Worm (Caenorhabditis elegans) whole organism, late embryonic: ENCODE measurements around the gene K12H6.2.

Experiments used
- C08G9.2 ChIP-seq: sonication (generic microtip); optimal IDR thresholded peaks from 2 replicates; lab custom pipeline; 2016; ENCODE audit warnings: mild to moderate bottlenecking, missing genetic modification characterization, moderate library complexity, missing compliant biosample characterization
- C38D4.7 ChIP-seq: fragments of 200-800 bp; sonication (Bioruptor generic); optimal IDR thresholded peaks from 2 replicates; lab custom pipeline; 2018; ENCODE audit warnings: mild to moderate bottlenecking, missing genetic modification characterization, moderate library complexity, missing compliant biosample characterization
- F13H6.1 ChIP-seq: sonication (generic microtip); optimal IDR thresholded peaks from 2 replicates; lab custom pipeline; 2016; ENCODE audit warnings: missing genetic modification characterization, missing compliant biosample characterization
- T23F11.4 ChIP-seq: fragments of 200-800 bp; sonication (Bioruptor generic); optimal IDR thresholded peaks from 2 replicates; lab custom pipeline; 2018; ENCODE audit warnings: mild to moderate bottlenecking, missing genetic modification characterization, missing compliant biosample characterization
- Y22D7AL.16 ChIP-seq: sonication (generic microtip); optimal IDR thresholded peaks from 2 replicates; lab custom pipeline; 2016; ENCODE audit warnings: missing genetic modification characterization, missing compliant biosample characterization
- ahr-1 ChIP-seq: sonication (generic microtip); optimal IDR thresholded peaks from 2 replicates; lab custom pipeline; 2016; ENCODE audit warnings: missing genetic modification characterization, missing compliant biosample characterization
- ama-1 ChIP-seq: fragments of 150-350 bp; optimal IDR thresholded peaks from 2 replicates; lab custom pipeline; 2014
- ceh-14 ChIP-seq: sonication (generic microtip); optimal IDR thresholded peaks from 2 replicates; lab custom pipeline; 2016; ENCODE audit warnings: missing genotype, missing genetic modification characterization, missing compliant biosample characterization
- ceh-19 ChIP-seq: fragments of 200-800 bp; sonication (Bioruptor generic); optimal IDR thresholded peaks from 2 replicates; lab custom pipeline; 2018; ENCODE audit warnings: mild to moderate bottlenecking, missing genetic modification characterization, missing compliant biosample characterization
- ceh-22 ChIP-seq: sonication (generic microtip); optimal IDR thresholded peaks from 2 replicates; lab custom pipeline; 2017; ENCODE audit warnings: missing biosample characterization, missing genetic modification characterization
- ceh-24 ChIP-seq: sonication (generic microtip); optimal IDR thresholded peaks from 2 replicates; lab custom pipeline; 2016; ENCODE audit warnings: mild to moderate bottlenecking, missing genetic modification characterization, missing compliant biosample characterization
- ceh-34 ChIP-seq: sonication (generic microtip); optimal IDR thresholded peaks from 2 replicates; lab custom pipeline; 2016; ENCODE audit warnings: mild to moderate bottlenecking, missing genetic modification characterization, missing compliant biosample characterization
- ceh-6 ChIP-seq: fragments of 200-800 bp; sonication (Bioruptor generic); optimal IDR thresholded peaks from 2 replicates; lab custom pipeline; 2018; ENCODE audit warnings: mild to moderate bottlenecking, missing genetic modification characterization, missing compliant biosample characterization
- che-1 ChIP-seq: sonication (generic microtip); optimal IDR thresholded peaks from 2 replicates; lab custom pipeline; 2016; ENCODE audit warnings: mild to moderate bottlenecking, missing genetic modification characterization, missing compliant biosample characterization
- dmd-4 ChIP-seq: sonication (generic microtip); optimal IDR thresholded peaks from 2 replicates; lab custom pipeline; 2016; ENCODE audit warnings: borderline replicate concordance, missing genetic modification characterization, missing compliant biosample characterization
- dve-1 ChIP-seq: sonication (generic microtip); optimal IDR thresholded peaks from 2 replicates; lab custom pipeline; 2017; ENCODE audit warnings: antibody characterized with exemption, mild to moderate bottlenecking, missing genetic modification characterization, missing compliant biosample characterization
- elt-2 ChIP-seq: sonication (generic microtip); optimal IDR thresholded peaks from 2 replicates; lab custom pipeline; 2016; ENCODE audit warnings: missing genetic modification reagents, missing genetic modification characterization, missing compliant biosample characterization
- elt-4 ChIP-seq: sonication (generic microtip); optimal IDR thresholded peaks from 2 replicates; lab custom pipeline; 2016; ENCODE audit warnings: missing genetic modification characterization, missing compliant biosample characterization
- ets-4 ChIP-seq: sonication (generic microtip); optimal IDR thresholded peaks from 2 replicates; lab custom pipeline; 2016; ENCODE audit warnings: missing genetic modification characterization, missing compliant biosample characterization
- eyg-1 ChIP-seq: sonication (generic microtip); optimal IDR thresholded peaks from 2 replicates; lab custom pipeline; 2016; ENCODE audit warnings: missing genotype, missing genetic modification characterization, missing compliant biosample characterization
- hlh-13 ChIP-seq: fragments of 200-800 bp; sonication (Bioruptor generic); optimal IDR thresholded peaks from 2 replicates; lab custom pipeline; 2018; ENCODE audit warnings: mild to moderate bottlenecking, missing genetic modification characterization, missing compliant biosample characterization
- hlh-15 ChIP-seq: sonication (generic microtip); optimal IDR thresholded peaks from 2 replicates; lab custom pipeline; 2016; ENCODE audit warnings: missing genetic modification characterization, missing compliant biosample characterization
- hlh-30 ChIP-seq: sonication (generic microtip); optimal IDR thresholded peaks from 2 replicates; lab custom pipeline; 2017; ENCODE audit warnings: antibody characterized with exemption, missing genetic modification characterization, missing compliant biosample characterization; ENCODE audit not compliant: insufficient read depth
- hlh-8 ChIP-seq: sonication (generic microtip); optimal IDR thresholded peaks from 2 replicates; lab custom pipeline; 2016; ENCODE audit warnings: missing genotype, missing genetic modification characterization, missing compliant biosample characterization
- lin-11 ChIP-seq: fragments of 200-800 bp; sonication (Bioruptor generic); optimal IDR thresholded peaks from 2 replicates; lab custom pipeline; 2018; ENCODE audit warnings: mild to moderate bottlenecking, missing genetic modification characterization, missing compliant biosample characterization
- nfya-1 ChIP-seq: sonication (generic microtip); optimal IDR thresholded peaks from 2 replicates; lab custom pipeline; 2017; ENCODE audit warnings: missing genetic modification characterization, mild to moderate bottlenecking, missing compliant biosample characterization, antibody characterized with exemption, moderate library complexity
- nhr-11 ChIP-seq: fragments of 150-350 bp; optimal IDR thresholded peaks from 2 replicates; lab custom pipeline; 2014; ENCODE audit warnings: missing biosample characterization, missing genetic modification characterization
- pag-3 ChIP-seq: sonication (generic microtip); optimal IDR thresholded peaks from 2 replicates; lab custom pipeline; 2016; ENCODE audit warnings: missing compliant biosample characterization, missing genetic modification characterization, borderline replicate concordance
- pax-1 ChIP-seq: fragments of 150-350 bp; optimal IDR thresholded peaks from 2 replicates; lab custom pipeline; 2014; ENCODE audit warnings: missing biosample characterization, missing genetic modification characterization
- pha-4 ChIP-seq: fragments of 150-350 bp; optimal IDR thresholded peaks from 2 replicates; lab custom pipeline; 2018; ENCODE audit warnings: missing biosample characterization, missing genetic modification reagents, missing genetic modification characterization
- pros-1 ChIP-seq: fragments of 150-350 bp; optimal IDR thresholded peaks from 2 replicates; lab custom pipeline; 2014; ENCODE audit warnings: missing biosample characterization, missing genetic modification reagents, missing genetic modification characterization
- syd-9 ChIP-seq: sonication (generic microtip); optimal IDR thresholded peaks from 2 replicates; lab custom pipeline; 2016; ENCODE audit warnings: mild to moderate bottlenecking, missing genetic modification characterization, moderate library complexity, missing compliant biosample characterization
- tbx-7 ChIP-seq: sonication (generic microtip); optimal IDR thresholded peaks from 2 replicates; lab custom pipeline; 2016; ENCODE audit warnings: missing genotype, missing genetic modification characterization, missing compliant biosample characterization
- unc-3 ChIP-seq, 2 experiments: fragments of 200-800 bp in 1 of 2; sonication (Bioruptor generic) in 1 of 2; sonication (generic microtip) in 1 of 2; conservative IDR thresholded peaks in 1 of 2; optimal IDR thresholded peaks in 1 of 2; 2 replicates each; pipeline versions ENCODE4 v1.3.6 to Lab custom; 2016 to 2022; ENCODE audit warnings: missing compliant biosample characterization in 2 of 2, missing genetic modification characterization in 2 of 2, missing genetic modification reagents in 1 of 2

K12H6.2 gene

ce11 chrII:2773534-2773933 lies 41.8 kb downstream of the K12H6.2 start, which contains the start of gene sdz-9:
TSS of gene sdz-9 (minus strand) at chrII:2773634.
- TF ChIP-seq C38D4.7 (GFP tag; lab: Kevin White, UChicago) (no peak), lin-11 (no peak), pax-1 (tag; lab: Kevin White, UChicago) (no peak), dve-1 (tag; lab: Kevin White, UChicago) (no peak), C08G9.2 (tag; lab: Kevin White, UChicago) (no peak), syd-9 (tag; lab: Kevin White, UChicago) (no peak)

DNA sequence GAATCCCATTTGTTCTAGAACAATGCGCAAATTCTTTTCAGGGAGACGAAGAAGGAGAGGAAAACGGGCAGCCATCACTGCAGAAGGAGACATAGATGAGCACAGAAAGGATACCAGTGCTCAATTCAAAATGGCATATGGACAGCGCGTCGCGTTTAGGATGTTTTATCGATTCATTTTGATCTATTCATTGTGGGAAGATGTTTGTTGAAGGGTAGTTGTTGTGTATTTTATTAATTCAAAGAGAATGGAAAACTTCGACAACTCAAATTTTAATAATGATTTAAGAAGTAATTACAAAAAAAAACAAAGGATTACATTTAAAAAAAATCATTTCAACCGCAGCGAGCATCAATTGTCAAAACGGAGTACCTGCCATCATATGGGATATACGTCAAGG lies 43.2 kb downstream of the K12H6.2 start, which contains the start of gene sdz-10:
Gene sdz-10, minus strand, starts transcription at position 101 of the 400 bp plus-strand sequence.
- TF ChIP-seq ahr-1, result no peak
- TF ChIP-seq pha-4 (tag; lab: Kevin White, UChicago), result no peak
- TF ChIP-seq hlh-30 (tag; lab: Kevin White, UChicago), result no peak
- TF ChIP-seq tbx-7 (tag; lab: Kevin White, UChicago), result no peak
- no peak for TF ChIP-seq hlh-8
- TF ChIP-seq nfya-1, result no peak
- TF ChIP-seq ama-1 (lab: Kevin White, UChicago), result no peak
- TF ChIP-seq pag-3 (tag; lab: Kevin White, UChicago), result no peak
- TF ChIP-seq Y22D7AL.16 (tag; lab: Kevin White, UChicago), result no peak
- TF ChIP-seq ceh-34, result no peak
- TF ChIP-seq nhr-11 (tag; lab: Kevin White, UChicago), result no peak
- no peak for TF ChIP-seq dmd-4 (tag; lab: Kevin White, UChicago)
- TF ChIP-seq ceh-19 (GFP tag; lab: Kevin White, UChicago), result no peak
- no peak for TF ChIP-seq ets-4 (tag; lab: Kevin White, UChicago)
- no peak for TF ChIP-seq syd-9 (tag; lab: Kevin White, UChicago)
- no peak for TF ChIP-seq hlh-13 (GFP tag; lab: Kevin White, UChicago)
- no peak for TF ChIP-seq che-1
- no peak for TF ChIP-seq elt-4 (tag; lab: Kevin White, UChicago)
- no peak for TF ChIP-seq ceh-24 (tag; lab: Kevin White, UChicago)
- no peak for TF ChIP-seq hlh-15 (tag; lab: Kevin White, UChicago)

ce11 chrII:2770788-2771187 lies 44.6 kb downstream of the K12H6.2 start, which contains the start of gene fbxb-105:
TSS of gene fbxb-105 (minus strand) at chrII:2770888.
- TF ChIP-seq F13H6.1 (tag; lab: Kevin White, UChicago) (no peak), ceh-24 (tag; lab: Kevin White, UChicago) (no peak), ama-1 (lab: Kevin White, UChicago) (no peak), C38D4.7 (GFP tag; lab: Kevin White, UChicago) (no peak), hlh-15 (tag; lab: Kevin White, UChicago) (no peak), eyg-1 (tag; lab: Kevin White, UChicago) (no peak), ceh-19 (GFP tag; lab: Kevin White, UChicago) (no peak)

ce11 chrII:2769021-2769420 lies 46.3 kb downstream of the K12H6.2 start, which contains the start of gene F08D12.7:
TSS of gene F08D12.7 (minus strand) at chrII:2769121.
- no peak for TF ChIP-seq elt-2 (tag; lab: Kevin White, UChicago)
- TF ChIP-seq ceh-6, result no peak
- no peak for TF ChIP-seq ets-4 (tag; lab: Kevin White, UChicago)

ce11 chrII:2766331-2766730 lies 49.0 kb downstream of the K12H6.2 start, which contains the start of gene F08D12.15:
TSS of gene F08D12.15 (plus strand) at chrII:2766631.
- no peak for TF ChIP-seq pros-1 (tag; lab: Kevin White, UChicago)
- no peak for TF ChIP-seq unc-3 (GFP tag; conservative IDR thresholded peaks at IDR 0.05; lab: Robert Waterston, UW)
- no peak for TF ChIP-seq unc-3 (tag; optimal IDR thresholded peaks at IDR 0.05; lab: Kevin White, UChicago)
- no peak for TF ChIP-seq ceh-14 (tag; lab: Kevin White, UChicago)
- TF ChIP-seq ceh-19 (GFP tag; lab: Kevin White, UChicago), result no peak
- no peak for TF ChIP-seq T23F11.4
- no peak for TF ChIP-seq ceh-22 (tag; lab: Kevin White, UChicago)
